Fruit fly (Drosophila melanogaster): ENCODE measurements around the gene CG13070.

CG13070 gene

dm6 chr3L:16259552-16259951, 3.6 kb upstream of the CG13070 start, which contains the start of gene CG13053 (continued):
- no peak for TF ChIP-seq CG8632 (GFP tag; optimal IDR thresholded peaks at IDR 0.05)
- TF ChIP-seq achi (GFP tag; optimal IDR thresholded peaks at IDR 0.05) = peak; percentile 20
- TF ChIP-seq ss (GFP tag; optimal IDR thresholded peaks at IDR 0.05) = peak; percentile 50 to 73
- TF ChIP-seq CG6792 (GFP tag; optimal IDR thresholded peaks at IDR 0.05) = no peak
- no peak for TF ChIP-seq CG11902 (GFP tag; optimal IDR thresholded peaks at IDR 0.05)
- no peak for TF ChIP-seq topi (GFP tag; optimal IDR thresholded peaks at IDR 0.05)
- peak; percentile 77 for TF ChIP-seq CG6808 (GFP tag; optimal IDR thresholded peaks at IDR 0.05)

- no peak for TF ChIP-seq CG10631 (GFP tag; optimal IDR thresholded peaks at IDR 0.05)
- no peak for TF ChIP-seq CG15336 (GFP tag; IDR thresholded peaks at IDR 0.05)
- TF ChIP-seq CG6854 (GFP tag; optimal IDR thresholded peaks at IDR 0.05) = no peak
- no peak for TF ChIP-seq dsx (GFP tag; optimal IDR thresholded peaks at IDR 0.05; ENCODE audit: poor library complexity, severe bottlenecking)
- no peak for TF ChIP-seq Sox102F (GFP tag; optimal IDR thresholded peaks at IDR 0.05)
- no peak for TF ChIP-seq Hr38 (GFP tag; optimal IDR thresholded peaks at IDR 0.05)
- TF ChIP-seq CG31627 (GFP tag; optimal IDR thresholded peaks at IDR 0.05) = no peak
- no peak for TF ChIP-seq acj6 (GFP tag; optimal IDR thresholded peaks at IDR 0.05)
- TF ChIP-seq CG6276 (GFP tag; optimal IDR thresholded peaks at IDR 0.05) = no peak
- no peak for TF ChIP-seq CG6808 (GFP tag; optimal IDR thresholded peaks at IDR 0.05)
- TF ChIP-seq topi (GFP tag; optimal IDR thresholded peaks at IDR 0.05) = no peak
- TF ChIP-seq CG16779 (tag; optimal IDR thresholded peaks at IDR 0.05) = no peak
- TF ChIP-seq Gug (GFP tag; IDR thresholded peaks at IDR 0.05) = no peak
- no peak for TF ChIP-seq CG8319 (GFP tag; optimal IDR thresholded peaks at IDR 0.05)
Observed at dm6 chr3L:16261505-16261904, 1.6 kb upstream of the CG13070 start, which contains the start of gene CG34247. CG34247 (minus strand) TSS chr3L:16261605.

dm6 chr3L:16262440-16262839, 703 bp upstream of the CG13070 start, which contains the start of gene CG13071:
CG13071 (plus strand) TSS chr3L:16262740.
- TF ChIP-seq fd59A (GFP tag; optimal IDR thresholded peaks at IDR 0.05) (no peak), CG10669 (GFP tag; optimal IDR thresholded peaks at IDR 0.05) (no peak), Gug (GFP tag; IDR thresholded peaks at IDR 0.05) (no peak), Blimp-1 (GFP tag; optimal IDR thresholded peaks at IDR 0.05) (no peak), CG11902 (GFP tag; optimal IDR thresholded peaks at IDR 0.05) (no peak), Sox102F (GFP tag; optimal IDR thresholded peaks at IDR 0.05) (no peak), CG34406 (GFP tag; optimal IDR thresholded peaks at IDR 0.05) (no peak), CG1621 (tag; optimal IDR thresholded peaks at IDR 0.05) (no peak), spab (GFP tag; optimal IDR thresholded peaks at IDR 0.05) (no peak), CG3919 (GFP tag; optimal IDR thresholded peaks at IDR 0.05) (no peak)

dm6 chr3L:16265000-16265399, 1.9 kb downstream of the CG13070 start, which contains the start of the genes CG13051 and CG13069:
CG13051 (minus strand) TSS chr3L:16265100.
CG13069 (plus strand) TSS chr3L:16265385.
- TF ChIP-seq Gug (GFP tag; IDR thresholded peaks at IDR 0.05) (no peak), CG8119 (GFP tag; IDR thresholded peaks at IDR 0.05) (no peak), Smox (GFP tag; optimal IDR thresholded peaks at IDR 0.05) (no peak), Hr39 (GFP tag; optimal IDR thresholded peaks at IDR 0.05) (no peak), Hr38 (GFP tag; optimal IDR thresholded peaks at IDR 0.05) (no peak), CG11294 (GFP tag; IDR thresholded peaks at IDR 0.05) (no peak), CG1621 (tag; optimal IDR thresholded peaks at IDR 0.05) (no peak), CG6276 (GFP tag; optimal IDR thresholded peaks at IDR 0.05) (no peak), Eip78C (GFP tag) (no peak)

dm6 chr3L:16268106-16268733, 5.1 kb downstream of the CG13070 start, which contains the start of gene CG4950:
CG4950 (minus strand) TSS chr3L:16268156.
- peak; percentile 12 for TF ChIP-seq Hr39 (GFP tag; optimal IDR thresholded peaks at IDR 0.05)
- 0 out of 3 replicates have a peak, but pooled peaks have one; percentile 20 for TF ChIP-seq CG6163 (GFP tag; IDR thresholded peaks at IDR 0.05)
- TF ChIP-seq CG3032 (tag; optimal IDR thresholded peaks at IDR 0.05) = peak; percentile 69
- peak; percentile 29 for TF ChIP-seq CG3919 (GFP tag; optimal IDR thresholded peaks at IDR 0.05)
- TF ChIP-seq Eip75B (GFP tag; optimal IDR thresholded peaks at IDR 0.05) = peak; percentile 39
- no peak for TF ChIP-seq Lpt (GFP tag; optimal IDR thresholded peaks at IDR 0.05)
- TF ChIP-seq CG7368 (GFP tag; optimal IDR thresholded peaks at IDR 0.05) = no peak
- peak; percentile 34 for TF ChIP-seq OdsH (GFP tag; optimal IDR thresholded peaks at IDR 0.05)
- TF ChIP-seq Blimp-1 (GFP tag; optimal IDR thresholded peaks at IDR 0.05) = no peak
- peak; percentile 87 for TF ChIP-seq Eip78C (GFP tag)
- TF ChIP-seq dac (GFP tag; optimal IDR thresholded peaks at IDR 0.05) = no peak
- TF ChIP-seq Sox14 (GFP tag; optimal IDR thresholded peaks at IDR 0.05) = peak; percentile 44
- TF ChIP-seq CG11762 (GFP tag; optimal IDR thresholded peaks at IDR 0.05; ENCODE audit: insufficient read depth) = no peak
- TF ChIP-seq CG6854 (GFP tag; optimal IDR thresholded peaks at IDR 0.05) = no peak
- TF ChIP-seq Sox102F (GFP tag; optimal IDR thresholded peaks at IDR 0.05) = no peak
- TF ChIP-seq topi (GFP tag; optimal IDR thresholded peaks at IDR 0.05) = peak; percentile 27
- TF ChIP-seq Met (GFP tag; optimal IDR thresholded peaks at IDR 0.05) = peak; percentile 33
- TF ChIP-seq CG4318 (GFP tag; optimal IDR thresholded peaks at IDR 0.05) = no peak
- TF ChIP-seq achi (GFP tag; optimal IDR thresholded peaks at IDR 0.05) = peak; percentile 31

Data from whole organism, prepupa.